Worm (Caenorhabditis elegans) whole organism, L4 larva: ENCODE data around the gene clec-2.

Experiments used
- F10B5.3 ChIP-seq: sonication (generic microtip); optimal IDR thresholded peaks from 2 replicates; lab custom pipeline; 2016; ENCODE audit warnings: mild to moderate bottlenecking, missing genetic modification characterization, missing compliant biosample characterization
- F26F4.8 ChIP-seq: fragments of 200-800 bp; sonication (Bioruptor generic); conservative IDR thresholded peaks from 2 replicates; pipeline ENCODE4 v1.3.6; 2022; ENCODE audit warnings: missing genetic modification characterization, missing compliant biosample characterization
- F49E8.2 ChIP-seq: sonication (generic microtip); optimal IDR thresholded peaks from 2 replicates; lab custom pipeline; 2016; ENCODE audit warnings: missing compliant biosample characterization, mild to moderate bottlenecking, missing genetic modification characterization, borderline replicate concordance
- T26A8.4 ChIP-seq: fragments of 200-800 bp; sonication (Bioruptor generic); IDR thresholded peaks from 2 replicates; pipeline ENCODE4 v1.3.6; 2022; ENCODE audit warnings: missing genetic modification characterization, missing compliant biosample characterization
- Y5F2A.4 ChIP-seq: fragments of 200-800 bp; sonication (Bioruptor generic); optimal IDR thresholded peaks from 2 replicates; lab custom pipeline; 2018; ENCODE audit warnings: mild to moderate bottlenecking, missing genetic modification characterization, missing compliant biosample characterization
- ZK337.2 ChIP-seq: fragments of 200-800 bp; sonication (Bioruptor generic); IDR thresholded peaks from 2 replicates; pipeline ENCODE4 v1.3.6; 2022; ENCODE audit warnings: missing genetic modification reagents, missing genetic modification characterization, missing compliant biosample characterization
- aha-1 ChIP-seq: fragments of 150-350 bp; peaks from one replicate; lab custom pipeline; 2014; ENCODE audit warnings: missing biosample characterization, missing genetic modification characterization
- ama-1 ChIP-seq: fragments of 150-350 bp; optimal IDR thresholded peaks from 2 replicates; lab custom pipeline; 2014; ENCODE audit warnings: inconsistent platforms, mixed read lengths
- arid-1 ChIP-seq: fragments of 200-800 bp; sonication (Bioruptor generic); conservative IDR thresholded peaks from 2 replicates; pipeline ENCODE4 v1.3.6; 2022; ENCODE audit warnings: missing genetic modification reagents, missing genetic modification characterization, missing compliant biosample characterization
- attf-4 ChIP-seq: sonication (generic microtip); optimal IDR thresholded peaks from 3 replicates; lab custom pipeline; 2017; ENCODE audit warnings: missing biosample characterization, missing genetic modification characterization
- ceh-20 ChIP-seq: fragments of 200-800 bp; sonication (Bioruptor generic); IDR thresholded peaks from 2 replicates; pipeline ENCODE4 v1.3.6; 2022; ENCODE audit warnings: missing genetic modification reagents, missing genetic modification characterization, missing compliant biosample characterization
- ceh-28 ChIP-seq: fragments of 150-350 bp; optimal IDR thresholded peaks from 2 replicates; lab custom pipeline; 2014; ENCODE audit warnings: missing biosample characterization, missing genetic modification reagents, missing genetic modification characterization
- ceh-62 ChIP-seq: sonication (generic microtip); optimal IDR thresholded peaks from 2 replicates; lab custom pipeline; 2017; ENCODE audit warnings: missing biosample characterization, missing genetic modification characterization
- cey-2 ChIP-seq: sonication (generic microtip); optimal IDR thresholded peaks from 3 replicates; lab custom pipeline; 2017; ENCODE audit warnings: missing genetic modification characterization, mild to moderate bottlenecking, missing compliant biosample characterization, antibody characterized with exemption, borderline replicate concordance; ENCODE audit not compliant: insufficient read depth
- ctbp-1 ChIP-seq: fragments of 200-800 bp; sonication (Bioruptor generic); IDR thresholded peaks from 2 replicates; pipeline ENCODE4 v1.3.6; 2022; ENCODE audit warnings: missing genetic modification reagents, missing genetic modification characterization, missing compliant biosample characterization
- daf-19 ChIP-seq: fragments of 200-800 bp; sonication (Bioruptor generic); conservative IDR thresholded peaks from 2 replicates; pipeline ENCODE4 v1.3.6; 2022; ENCODE audit warnings: missing genetic modification characterization, missing compliant biosample characterization
- dve-1 ChIP-seq: sonication (generic microtip); optimal IDR thresholded peaks from 2 replicates; lab custom pipeline; 2017; ENCODE audit warnings: antibody characterized with exemption, mild to moderate bottlenecking, missing genetic modification characterization, missing compliant biosample characterization; ENCODE audit not compliant: insufficient read depth
- egl-27 ChIP-seq: sonication (generic microtip); optimal IDR thresholded peaks from 3 replicates; lab custom pipeline; 2017; ENCODE audit warnings: missing biosample characterization, missing genetic modification reagents, missing genetic modification characterization
- gei-8 ChIP-seq: fragments of 200-800 bp; sonication (Bioruptor generic); optimal IDR thresholded peaks from 2 replicates; lab custom pipeline; 2018; ENCODE audit warnings: mild to moderate bottlenecking, missing genetic modification characterization, missing compliant biosample characterization
- hif-1 ChIP-seq, 2 experiments: sonication (generic microtip); optimal IDR thresholded peaks; 2 replicates each; lab custom pipeline; 2016 to 2017; ENCODE audit warnings: missing compliant biosample characterization in 2 of 2, missing genetic modification characterization in 2 of 2, missing genetic modification reagents in 2 of 2, missing genotype in 2 of 2, mild to moderate bottlenecking in 1 of 2
- jun-1 ChIP-seq: fragments of 150-350 bp; optimal IDR thresholded peaks from 2 replicates; lab custom pipeline; 2014; ENCODE audit warnings: missing biosample characterization, missing genetic modification reagents, missing genetic modification characterization
- lim-7 ChIP-seq: fragments of 200-800 bp; sonication (Bioruptor generic); IDR thresholded peaks from 2 replicates; pipeline ENCODE4 v1.3.6; 2022; ENCODE audit warnings: missing genetic modification characterization, missing compliant biosample characterization
- lin-1 ChIP-seq: fragments of 200-800 bp; sonication (Bioruptor generic); IDR thresholded peaks from 2 replicates; pipeline ENCODE4 v1.3.6; 2022; ENCODE audit warnings: missing genetic modification reagents, missing genetic modification characterization, missing compliant biosample characterization
- lin-15B ChIP-seq: fragments of 150-350 bp; sonication (generic microtip); optimal IDR thresholded peaks from 3 replicates; lab custom pipeline; 2014; ENCODE audit warnings: missing biosample characterization, missing genetic modification characterization
- lin-38 ChIP-seq: fragments of 200-800 bp; sonication (Bioruptor generic); IDR thresholded peaks from 2 replicates; pipeline ENCODE4 v1.3.6; 2022; ENCODE audit warnings: missing genetic modification reagents, missing genetic modification characterization, missing compliant biosample characterization
- lin-39 ChIP-seq: fragments of 150-350 bp; optimal IDR thresholded peaks from 2 replicates; lab custom pipeline; 2014; ENCODE audit warnings: missing biosample characterization, missing genetic modification reagents, missing genetic modification characterization
- madf-5 ChIP-seq, 2 experiments: fragments of 200-800 bp; sonication (Bioruptor generic); IDR thresholded peaks; 2 replicates each; pipeline ENCODE4 v1.3.6; 2022; ENCODE audit warnings: missing compliant biosample characterization in 2 of 2, missing genetic modification characterization in 2 of 2
- madf-9 ChIP-seq: fragments of 200-800 bp; sonication (Bioruptor generic); conservative IDR thresholded peaks from 2 replicates; pipeline ENCODE4 v1.3.6; 2022; ENCODE audit warnings: missing genetic modification reagents, missing genetic modification characterization, missing compliant biosample characterization
- mdl-1 ChIP-seq, 2 experiments: fragments of 150-350 bp in 1 of 2; sonication (generic microtip) in 1 of 2; optimal IDR thresholded peaks; 2 replicates each; lab custom pipeline; 2014 to 2017; ENCODE audit warnings: missing biosample characterization in 2 of 2, missing genetic modification characterization in 2 of 2
- mdt-29 ChIP-seq: fragments of 200-800 bp; sonication (Bioruptor generic); IDR thresholded peaks from 2 replicates; pipeline ENCODE4 v1.3.6; 2022; ENCODE audit warnings: missing genetic modification reagents, missing genetic modification characterization, missing compliant biosample characterization
- mep-1 ChIP-seq: fragments of 150-350 bp; sonication (generic microtip); optimal IDR thresholded peaks from 3 replicates; lab custom pipeline; 2014; ENCODE audit warnings: missing biosample characterization, missing genetic modification characterization
- mxl-2 ChIP-seq: fragments of 200-800 bp; sonication (Bioruptor generic); conservative IDR thresholded peaks from 2 replicates; pipeline ENCODE4 v1.3.6; 2022; ENCODE audit warnings: missing genetic modification reagents, missing genetic modification characterization, missing compliant biosample characterization
- nhr-10 ChIP-seq: fragments of 150-350 bp; optimal IDR thresholded peaks from 2 replicates; lab custom pipeline; 2014; ENCODE audit warnings: missing biosample characterization, missing genetic modification characterization
- nhr-102 ChIP-seq: sonication (generic microtip); optimal IDR thresholded peaks from 2 replicates; lab custom pipeline; 2016; ENCODE audit warnings: mild to moderate bottlenecking, missing genetic modification characterization, moderate library complexity, missing compliant biosample characterization
- nhr-25 ChIP-seq: sonication (generic microtip); optimal IDR thresholded peaks from 2 replicates; lab custom pipeline; 2017; ENCODE audit warnings: missing genetic modification characterization, mild to moderate bottlenecking, missing compliant biosample characterization, antibody characterized with exemption, moderate library complexity, borderline replicate concordance; ENCODE audit not compliant: insufficient read depth
- nhr-28 ChIP-seq: fragments of 150-350 bp; optimal IDR thresholded peaks from 2 replicates; lab custom pipeline; 2014; ENCODE audit warnings: missing biosample characterization, missing genetic modification characterization
- nhr-41 ChIP-seq: fragments of 200-800 bp; sonication (Bioruptor generic); IDR thresholded peaks from 2 replicates; pipeline ENCODE4 v1.3.6; 2022; ENCODE audit warnings: missing genetic modification reagents, missing genetic modification characterization, missing compliant biosample characterization
- php-3 ChIP-seq: fragments of 200-800 bp; sonication (Bioruptor generic); IDR thresholded peaks from 2 replicates; pipeline ENCODE4 v1.3.6; 2022; ENCODE audit warnings: missing genetic modification reagents, missing genetic modification characterization, missing compliant biosample characterization
- pqm-1 ChIP-seq: sonication (generic microtip); optimal IDR thresholded peaks from 2 replicates; lab custom pipeline; 2017; ENCODE audit warnings: missing biosample characterization, missing genetic modification characterization
- rbr-2 ChIP-seq: sonication (generic microtip); optimal IDR thresholded peaks from 2 replicates; lab custom pipeline; 2016; ENCODE audit warnings: missing genotype, missing genetic modification characterization, missing compliant biosample characterization
- saeg-2 ChIP-seq: fragments of 200-800 bp; sonication (Bioruptor generic); IDR thresholded peaks from 2 replicates; pipeline ENCODE4 v1.3.6; 2022; ENCODE audit warnings: missing genetic modification reagents, missing genetic modification characterization, missing compliant biosample characterization
- skn-1 ChIP-seq: fragments of 150-350 bp; optimal IDR thresholded peaks from 2 replicates; lab custom pipeline; 2014; ENCODE audit warnings: missing biosample characterization, missing genetic modification characterization
- spr-3 ChIP-seq: fragments of 200-800 bp; sonication (Bioruptor generic); optimal IDR thresholded peaks from 2 replicates; lab custom pipeline; 2018; ENCODE audit warnings: mild to moderate bottlenecking, missing genetic modification characterization, missing compliant biosample characterization
- tag-97 ChIP-seq: fragments of 200-800 bp; sonication (Bioruptor generic); IDR thresholded peaks from 2 replicates; pipeline ENCODE4 v1.3.6; 2022; ENCODE audit warnings: missing genetic modification characterization, missing compliant biosample characterization
- tra-1 ChIP-seq: fragments of 200-800 bp; sonication (Bioruptor generic); IDR thresholded peaks from 2 replicates; pipeline ENCODE4 v1.3.6; 2022; ENCODE audit warnings: missing genetic modification reagents, missing genetic modification characterization, missing compliant biosample characterization
- unc-130 ChIP-seq: sonication (generic microtip); optimal IDR thresholded peaks from 2 replicates; lab custom pipeline; 2016; ENCODE audit warnings: missing genetic modification reagents, missing genetic modification characterization, missing compliant biosample characterization
- unc-62 ChIP-seq, 3 experiments: fragments of 150-350 bp in 1 of 3; sonication (generic microtip); optimal IDR thresholded peaks in 2 of 3; peaks in 1 of 3; 1 replicate in 1 of 3; 2 replicates in 2 of 3; lab custom pipeline; 2014 to 2017; ENCODE audit warnings: missing biosample characterization in 3 of 3, missing genetic modification characterization in 3 of 3, missing genetic modification reagents in 3 of 3, missing genotype in 1 of 3
- vab-7 ChIP-seq: fragments of 200-800 bp; sonication (Bioruptor generic); IDR thresholded peaks from 2 replicates; pipeline ENCODE4 v1.3.6; 2022; ENCODE audit warnings: missing genetic modification reagents, missing genetic modification characterization, missing compliant biosample characterization
- zip-11 ChIP-seq: fragments of 200-800 bp; sonication (Bioruptor generic); IDR thresholded peaks from 2 replicates; pipeline ENCODE4 v1.3.6; 2022; ENCODE audit warnings: missing genetic modification characterization, missing compliant biosample characterization
- ztf-7 ChIP-seq: fragments of 150-350 bp; optimal IDR thresholded peaks from 2 replicates; lab custom pipeline; 2014; ENCODE audit warnings: missing biosample characterization, missing genetic modification characterization

Gene clec-2

ce11 chrII:3038453-3038909 is 15.2 kb upstream of the clec-2 start, which contains the start of the genes B0454.26 and B0454.5:
Gene B0454.26 (minus strand): TSS chrII:3038553.
Gene B0454.5 (plus strand): TSS chrII:3038859.
- TF ChIP-seq zip-11 (GFP tag; lab: Robert Waterston, UW) (no peak), lim-7 (GFP tag; lab: Robert Waterston, UW) (no peak), cey-2 (tag; lab: Kevin White, UChicago) (no peak), F49E8.2 (tag; lab: Kevin White, UChicago) (no peak), tag-97 (GFP tag; lab: Robert Waterston, UW) (no peak), nhr-41 (GFP tag; lab: Robert Waterston, UW) (no peak), ama-1 (lab: Kevin White, UChicago) (no peak), dve-1 (tag; lab: Kevin White, UChicago) (no peak), lin-1 (GFP tag; lab: Robert Waterston, UW) (no peak), pqm-1 (tag; lab: Kevin White, UChicago) (no peak), skn-1 (tag; lab: Kevin White, UChicago) (no peak), ceh-20 (GFP tag; lab: Robert Waterston, UW) (no peak), spr-3 (no peak), ceh-62 (tag; lab: Kevin White, UChicago) (no peak), F26F4.8 (GFP tag; lab: Robert Waterston, UW) (no peak), lin-39 (tag; lab: Kevin White, UChicago) (no peak), vab-7 (GFP tag; lab: Robert Waterston, UW) (no peak), unc-62 (GFP tag; optimal IDR thresholded peaks at IDR 0.05 in 1 of 2; lab: Kevin White, UChicago) (no peak), unc-62 (tag; optimal IDR thresholded peaks at IDR 0.05; lab: Kevin White, UChicago) (no peak)

ce11 chrII:3036344-3036743 is 13.1 kb upstream of the clec-2 start:
- peak; percentile 81 for TF ChIP-seq aha-1 (tag; lab: Kevin White, UChicago)
- TF ChIP-seq unc-130 (GFP tag; lab: Kevin White, UChicago) = no peak
- TF ChIP-seq ctbp-1 (GFP tag; lab: Robert Waterston, UW) = no peak
- no peak for TF ChIP-seq ztf-7 (tag; lab: Kevin White, UChicago)
- TF ChIP-seq jun-1 (tag; lab: Kevin White, UChicago) = no peak
- no peak for TF ChIP-seq rbr-2 (tag; lab: Kevin White, UChicago)
- TF ChIP-seq gei-8 (GFP tag; lab: Kevin White, UChicago) = no peak
- no peak for TF ChIP-seq php-3 (GFP tag; lab: Robert Waterston, UW)
- TF ChIP-seq Y5F2A.4 (GFP tag; lab: Kevin White, UChicago) = no peak
- no peak for TF ChIP-seq F26F4.8 (GFP tag; lab: Robert Waterston, UW)
- TF ChIP-seq egl-27 (tag; lab: Kevin White, UChicago) = no peak
- no peak for TF ChIP-seq saeg-2 (GFP tag; lab: Robert Waterston, UW)
- 0 out of 2 replicates have a peak, but pooled peaks have one; percentile 16 for TF ChIP-seq tra-1 (GFP tag; lab: Robert Waterston, UW)
- TF ChIP-seq arid-1 (GFP tag; lab: Robert Waterston, UW) = no peak
- no peak for TF ChIP-seq mep-1 (tag; lab: Kevin White, UChicago)
- 0 out of 2 replicates have a peak, but pooled peaks have one; percentile 10 for TF ChIP-seq ZK337.2
- TF ChIP-seq lin-15B (tag; lab: Kevin White, UChicago) = no peak
- TF ChIP-seq lin-38 (GFP tag; lab: Robert Waterston, UW) = peak; percentile 45
- TF ChIP-seq nhr-102 (tag; lab: Kevin White, UChicago) = no peak
- TF ChIP-seq nhr-10 (tag; lab: Kevin White, UChicago) = no peak
- TF ChIP-seq F10B5.3 = no peak
- TF ChIP-seq mxl-2 (GFP tag; lab: Robert Waterston, UW) = no peak
- TF ChIP-seq mdt-29 (GFP tag; lab: Robert Waterston, UW) = no peak
- TF ChIP-seq madf-5 (GFP tag; IDR thresholded peaks at IDR 0.05; lab: Robert Waterston, UW) = no peak
- no peak for TF ChIP-seq T26A8.4 (GFP tag; lab: Robert Waterston, UW)
- no peak for TF ChIP-seq nhr-25
- TF ChIP-seq nhr-28 = no peak
- no peak for TF ChIP-seq hif-1 (tag; optimal IDR thresholded peaks at IDR 0.05; lab: Kevin White, UChicago)
- no peak for TF ChIP-seq daf-19 (GFP tag; lab: Robert Waterston, UW)
- TF ChIP-seq attf-4 (tag; lab: Kevin White, UChicago) = no peak
- TF ChIP-seq madf-9 (GFP tag; lab: Robert Waterston, UW) = no peak
- no peak for TF ChIP-seq mdl-1 (tag; optimal IDR thresholded peaks at IDR 0.05; lab: Kevin White, UChicago)
- no peak for TF ChIP-seq ceh-28 (tag; lab: Kevin White, UChicago)
